Fruit fly (Drosophila melanogaster): ENCODE data around the gene Cyp313a4.

- TF ChIP-seq pad (GFP tag; optimal IDR thresholded peaks at IDR 0.05) (no peak), CG5204 (GFP tag; optimal IDR thresholded peaks at IDR 0.05) (no peak), CG7045 (GFP tag; optimal IDR thresholded peaks at IDR 0.05) (peak; percentile 52), CG14711 (tag; optimal IDR thresholded peaks at IDR 0.05) (peak; percentile 43), CG33017 (tag; optimal IDR thresholded peaks at IDR 0.05) (peak; percentile 62), cic (GFP tag; optimal IDR thresholded peaks at IDR 0.05) (peak; percentile 88), kay (GFP tag; ENCODE audit: borderline replicate concordance) (peak; percentile 92), Crg-1 (GFP tag; optimal IDR thresholded peaks at IDR 0.05) (no peak), CG12768 (GFP tag; optimal IDR thresholded peaks at IDR 0.05) (peak; percentile 7), cnc (optimal IDR thresholded peaks at IDR 0.05) (no peak), tj (GFP tag; optimal IDR thresholded peaks at IDR 0.05) (no peak), Mnt (GFP tag; optimal IDR thresholded peaks at IDR 0.05) (no peak), Hr96 (GFP tag; optimal IDR thresholded peaks at IDR 0.05) (no peak)
Observed at dm6 chr3R:12717588-12718535, 36.7 kb upstream of the Cyp313a4 start.
